Fruit fly (Drosophila melanogaster): ENCODE results near the gene Septin2.

Gene Septin2

DNA sequence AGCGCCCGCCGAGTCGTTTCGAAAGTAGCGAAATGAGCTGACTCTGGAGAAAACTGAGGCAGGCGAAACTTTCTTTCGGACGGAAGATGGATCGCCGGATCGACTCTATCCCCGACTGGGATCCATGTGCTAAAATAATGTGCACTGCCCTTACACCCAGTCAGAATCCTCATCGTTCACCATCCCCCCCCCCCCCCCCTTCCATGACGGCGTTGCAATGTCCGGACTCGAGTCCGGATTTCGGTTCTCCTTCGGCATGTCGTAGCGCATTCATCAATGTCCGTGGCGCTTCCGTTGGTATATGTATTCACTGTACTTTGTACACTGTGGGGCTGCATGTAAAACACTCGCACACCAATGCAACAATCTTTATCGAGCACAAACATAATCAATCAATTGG, 16.9 kb upstream of the Septin2 start (continued):
- TF ChIP-seq Hr39 (optimal IDR thresholded peaks at IDR 0.05): peak; percentile 45
- TF ChIP-seq CG16813 (GFP tag; IDR thresholded peaks at IDR 0.05; ENCODE audit: partially characterized antibody): no peak
- TF ChIP-seq hb (GFP tag; IDR thresholded peaks at IDR 0.05; ENCODE audit: partially characterized antibody): no peak
- 0 out of 4 replicates have a peak, but pooled peaks have one; percentile 24 for TF ChIP-seq chinmo (GFP tag; IDR thresholded peaks at IDR 0.05; ENCODE audit: partially characterized antibody)
- TF ChIP-seq gro (GFP tag; optimal IDR thresholded peaks at IDR 0.05): no peak

DNA sequence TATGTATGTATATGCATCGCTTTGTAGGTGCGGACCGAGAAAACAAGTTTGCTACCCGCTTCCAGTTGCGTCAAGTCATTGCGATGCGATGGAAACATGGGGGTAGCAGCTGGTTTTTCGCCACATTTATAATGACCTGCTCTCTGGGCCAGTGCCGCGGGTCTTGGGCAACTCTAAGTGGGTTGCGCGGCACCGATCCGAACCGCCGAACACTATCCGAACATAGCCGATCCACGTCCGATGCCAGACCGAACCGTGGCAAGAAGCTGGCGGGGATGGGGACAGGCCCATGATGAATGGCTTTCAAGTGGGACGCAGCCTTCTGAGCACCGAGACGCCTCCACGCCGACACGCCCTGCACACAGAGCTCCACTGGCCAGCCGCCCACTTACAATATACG, 15.9 kb upstream of the Septin2 start:
- TF ChIP-seq Dp (GFP tag; optimal IDR thresholded peaks at IDR 0.05) (no peak), CG12769 (tag; optimal IDR thresholded peaks at IDR 0.05) (peak; percentile 89), ftz-f1 (GFP tag; optimal IDR thresholded peaks at IDR 0.05) (peak; percentile 26), CG2129 (GFP tag; IDR thresholded peaks at IDR 0.05; ENCODE audit: partially characterized antibody) (no peak), Med (GFP tag) (peak; percentile 79), onecut (GFP tag; IDR thresholded peaks at IDR 0.05) (no peak), ems (GFP tag; optimal IDR thresholded peaks at IDR 0.05) (no peak), ttk (GFP tag; IDR thresholded peaks at IDR 0.05) (0 out of 2 replicates have a peak, but pooled peaks have one; percentile 29), ci (GFP tag; IDR thresholded peaks at IDR 0.05) (peak; percentile 37; the same call in 2 of the 3 replicates), Deaf1 (tag; optimal IDR thresholded peaks at IDR 0.05) (peak; percentile 96), crol (GFP tag; IDR thresholded peaks at IDR 0.05) (peak; percentile 63), tap (tag; optimal IDR thresholded peaks at IDR 0.05) (no peak), CG9215 (GFP tag; IDR thresholded peaks at IDR 0.05) (no peak), chm (GFP tag; IDR thresholded peaks at IDR 0.05) (0 out of 2 replicates have a peak, but pooled peaks have one; percentile 29), CG8290 (GFP tag; optimal IDR thresholded peaks at IDR 0.05) (no peak), CG8290 (tag; optimal IDR thresholded peaks at IDR 0.05) (peak in 1 of 2 experiments; percentile 46), CG13624 (GFP tag; optimal IDR thresholded peaks at IDR 0.05) (no peak), CG11456 (GFP tag; IDR thresholded peaks at IDR 0.05) (0 out of 3 replicates have a peak, but pooled peaks have one; percentile 7), CG32532 (GFP tag; IDR thresholded peaks at IDR 0.05) (peak; percentile 24; the same call in 1 of the 2 replicates), CG13894 (tag; optimal IDR thresholded peaks at IDR 0.05) (peak; percentile 31), nom (GFP tag; optimal IDR thresholded peaks at IDR 0.05) (peak; percentile 47), slbo (GFP tag; IDR thresholded peaks at IDR 0.05) (0 out of 2 replicates have a peak, but pooled peaks have one; percentile 15), row (GFP tag; IDR thresholded peaks at IDR 0.05) (no peak), chinmo (GFP tag; IDR thresholded peaks at IDR 0.05; ENCODE audit: partially characterized antibody) (0 out of 4 replicates have a peak, but pooled peaks have one; percentile 56), Max (GFP tag; optimal IDR thresholded peaks at IDR 0.05) (no peak), Hr51 (GFP tag; optimal IDR thresholded peaks at IDR 0.05) (no peak), zfh1 (GFP tag; IDR thresholded peaks at IDR 0.05) (no peak), Drgx (GFP tag; IDR thresholded peaks at IDR 0.05) (peak; percentile 36; the same call in 1 of the 2 replicates), Hmx (GFP tag; optimal IDR thresholded peaks at IDR 0.05) (no peak), Doc2 (GFP tag; IDR thresholded peaks at IDR 0.05) (no peak), nau (GFP tag; optimal IDR thresholded peaks at IDR 0.05) (peak; percentile 78), HLH3B (GFP tag; IDR thresholded peaks at IDR 0.05) (peak; percentile 7; the same call in 1 of the 2 replicates), sd (tag; optimal IDR thresholded peaks at IDR 0.05) (peak; percentile 3), CG10321 (GFP tag; IDR thresholded peaks at IDR 0.05) (no peak), Antp (GFP tag; optimal IDR thresholded peaks at IDR 0.05) (no peak), ken (GFP tag; IDR thresholded peaks at IDR 0.05) (no peak), CG10543 (GFP tag; optimal IDR thresholded peaks at IDR 0.05) (peak; percentile 87), sr (GFP tag; IDR thresholded peaks at IDR 0.05) (peak; percentile 98), Rfx (GFP tag; IDR thresholded peaks at IDR 0.05) (peak; percentile 35; the same call in 1 of the 2 replicates), CG6175 (GFP tag; IDR thresholded peaks at IDR 0.05) (peak; percentile 91), lov (optimal IDR thresholded peaks at IDR 0.05) (no peak), lov (GFP tag; IDR thresholded peaks at IDR 0.05) (0 out of 3 replicates have a peak, but pooled peaks have one; percentile 32), Pdp1 (GFP tag; optimal IDR thresholded peaks at IDR 0.05) (peak in 1 of 2 experiments; percentile 10), gcm (GFP tag; optimal IDR thresholded peaks at IDR 0.05) (peak; percentile 79), lab (GFP tag; optimal IDR thresholded peaks at IDR 0.05) (peak; percentile 25)
